Fruit fly (Drosophila melanogaster) whole organism, wandering third instar larva: ENCODE measurements around the gene CG2218.
A peak's percentile ranks its signal among the peaks of the same experiment; 100 is the strongest.

Source experiments
- Abd-B ChIP-seq: fragments of >200 bp; optimal IDR thresholded peaks from 2 replicates; lab custom pipeline; 2017; ENCODE audit warnings: missing biosample characterization, missing genetic modification characterization
- CG9705 ChIP-seq: fragments of 200-800 bp; sonication (Bioruptor generic); optimal IDR thresholded peaks from 2 replicates; lab custom pipeline; 2018; ENCODE audit warnings: missing biosample characterization, mild to moderate bottlenecking, missing genetic modification characterization
- CrebA ChIP-seq: fragments of 200-800 bp; sonication (Bioruptor generic); optimal IDR thresholded peaks from 2 replicates; lab custom pipeline; 2016; ENCODE audit warnings: missing biosample characterization, mild to moderate bottlenecking, missing genetic modification characterization, borderline replicate concordance
- Dif ChIP-seq: fragments of 200-275, 200-300 bp; sonication (Bioruptor generic); optimal IDR thresholded peaks from 2 replicates; lab custom pipeline; 2018; ENCODE audit warnings: missing biosample characterization, missing genetic modification characterization; ENCODE audit not compliant: partially characterized antibody
- GATAd ChIP-seq: sonication (Bioruptor generic); optimal IDR thresholded peaks from 2 replicates; lab custom pipeline; 2016; ENCODE audit warnings: missing biosample characterization, missing genetic modification characterization
- HLH106 ChIP-seq: fragments of 200-800 bp; optimal IDR thresholded peaks from 3 replicates; lab custom pipeline; 2019; ENCODE audit warnings: missing biosample characterization, mild to moderate bottlenecking, missing genetic modification characterization, moderate library complexity
- Hnf4 ChIP-seq: fragments of 200-800 bp; sonication (Bioruptor generic); optimal IDR thresholded peaks from 2 replicates; lab custom pipeline; 2016; ENCODE audit warnings: missing biosample characterization, mild to moderate bottlenecking, missing genetic modification characterization
- Hr78 ChIP-seq: fragments of >200 bp; optimal IDR thresholded peaks from 2 replicates; lab custom pipeline; 2017; ENCODE audit warnings: missing biosample characterization, missing genetic modification characterization
- Hr83 ChIP-seq: fragments of 200-300 bp; sonication (Bioruptor generic); optimal IDR thresholded peaks from 2 replicates; lab custom pipeline; 2016; ENCODE audit warnings: missing biosample characterization, mild to moderate bottlenecking, missing genetic modification characterization, moderate library complexity; ENCODE audit not compliant: poor library complexity, severe bottlenecking
- Mio ChIP-seq: sonication (Bioruptor generic); optimal IDR thresholded peaks from 2 replicates; lab custom pipeline; 2016; ENCODE audit warnings: missing biosample characterization, missing genetic modification characterization
- Myc ChIP-seq: fragments of >200 bp; optimal IDR thresholded peaks from 2 replicates; lab custom pipeline; 2017
- N ChIP-seq: fragments of >200 bp; optimal IDR thresholded peaks from 2 replicates; lab custom pipeline; 2018; ENCODE audit warnings: missing biosample characterization, missing external identifiers, missing genetic modification characterization
- OdsH ChIP-seq: fragments of 200-800 bp; sonication (Bioruptor generic); optimal IDR thresholded peaks from 2 replicates; lab custom pipeline; 2016; ENCODE audit warnings: missing biosample characterization, mild to moderate bottlenecking, missing genetic modification characterization
- Rel ChIP-seq, 2 experiments: fragments of 200-800 bp; sonication (Bioruptor generic) in 1 of 2; optimal IDR thresholded peaks; 2 replicates in 1 of 2; 3 replicates in 1 of 2; lab custom pipeline; 2016 to 2019; ENCODE audit warnings: mild to moderate bottlenecking in 2 of 2, missing biosample characterization in 2 of 2, missing genetic modification characterization in 2 of 2, moderate library complexity in 1 of 2
- Sp1 ChIP-seq: fragments of 200-800 bp; sonication (Bioruptor generic); optimal IDR thresholded peaks from 3 replicates; lab custom pipeline; 2019; ENCODE audit warnings: missing biosample characterization, mild to moderate bottlenecking, missing genetic modification characterization, moderate library complexity
- Vsx2 ChIP-seq: fragments of 200-300, 225-300 bp; sonication (Bioruptor generic); optimal IDR thresholded peaks from 2 replicates; lab custom pipeline; 2018; ENCODE audit warnings: missing biosample characterization, missing genetic modification characterization; ENCODE audit not compliant: partially characterized antibody
- br ChIP-seq: fragments of 200-800 bp; sonication (Bioruptor generic); optimal IDR thresholded peaks from 2 replicates; lab custom pipeline; 2016; ENCODE audit warnings: missing biosample characterization, missing genetic modification characterization
- brk ChIP-seq: fragments of 200-800 bp; sonication (Bioruptor generic); optimal IDR thresholded peaks from 2 replicates; lab custom pipeline; 2016; ENCODE audit warnings: missing biosample characterization, mild to moderate bottlenecking, missing genetic modification characterization
- dl ChIP-seq, 2 experiments: fragments of 175-275, 200-275 bp in 1 of 2; fragments of 200-275 bp in 1 of 2; sonication (Bioruptor generic); optimal IDR thresholded peaks; lab custom pipeline; 2018; ENCODE audit warnings: mild to moderate bottlenecking in 2 of 2, missing biosample characterization in 2 of 2, missing genetic modification characterization in 2 of 2, moderate library complexity in 2 of 2; ENCODE audit not compliant: partially characterized antibody in 2 of 2, insufficient read depth in 1 of 2
- dmrt93B ChIP-seq: fragments of 200-800 bp; sonication (Bioruptor generic); optimal IDR thresholded peaks from 2 replicates; lab custom pipeline; 2018; ENCODE audit warnings: missing biosample characterization, mild to moderate bottlenecking, missing genetic modification characterization
- dsf ChIP-seq: sonication (Bioruptor generic); optimal IDR thresholded peaks from 2 replicates; lab custom pipeline; 2016; ENCODE audit warnings: missing biosample characterization, missing genetic modification characterization, borderline replicate concordance
- ey ChIP-seq: fragments of 200-800 bp; sonication (Bioruptor generic); optimal IDR thresholded peaks from 2 replicates; lab custom pipeline; 2016; ENCODE audit warnings: missing biosample characterization, missing genetic modification characterization
- foxo ChIP-seq, 2 experiments: fragments of 200-800 bp; sonication (Bioruptor generic); optimal IDR thresholded peaks; 2 replicates in 1 of 2; 3 replicates in 1 of 2; lab custom pipeline; 2016 to 2017; ENCODE audit warnings: missing biosample characterization in 2 of 2, missing genetic modification characterization in 2 of 2
- fru ChIP-seq: fragments of 200-800 bp; sonication (Bioruptor generic); optimal IDR thresholded peaks from 3 replicates; lab custom pipeline; 2016; ENCODE audit warnings: missing biosample characterization, mild to moderate bottlenecking, missing genetic modification characterization
- h ChIP-seq: fragments of 200-800 bp; sonication (Bioruptor generic); optimal IDR thresholded peaks from 3 replicates; lab custom pipeline; 2016; ENCODE audit warnings: missing biosample characterization, mild to moderate bottlenecking, missing genetic modification characterization
- jim ChIP-seq: fragments of 175-275, 200-325 bp; sonication (Bioruptor generic); optimal IDR thresholded peaks from 2 replicates; lab custom pipeline; 2016; ENCODE audit warnings: missing biosample characterization, mild to moderate bottlenecking, missing genetic modification characterization
- lola ChIP-seq: fragments of >200 bp; optimal IDR thresholded peaks from 2 replicates; lab custom pipeline; 2017; ENCODE audit warnings: missing biosample characterization, missing genetic modification characterization
- pan ChIP-seq: fragments of >200 bp; optimal IDR thresholded peaks from 2 replicates; lab custom pipeline; 2017
- psq ChIP-seq: fragments of 200-800 bp; sonication (Bioruptor generic); optimal IDR thresholded peaks from 3 replicates; lab custom pipeline; 2017; ENCODE audit warnings: missing biosample characterization, mild to moderate bottlenecking, missing genetic modification characterization, moderate library complexity
- rgr ChIP-seq: fragments of 200-800 bp; sonication (Bioruptor generic); optimal IDR thresholded peaks from 3 replicates; lab custom pipeline; 2016; ENCODE audit warnings: missing biosample characterization, mild to moderate bottlenecking, missing genetic modification characterization
- sage ChIP-seq: fragments of 200-800 bp; sonication (Bioruptor generic); optimal IDR thresholded peaks from 2 replicates; lab custom pipeline; 2016; ENCODE audit warnings: missing biosample characterization, mild to moderate bottlenecking, missing genetic modification characterization
- sv ChIP-seq: fragments of 200-800 bp; sonication (Bioruptor generic); optimal IDR thresholded peaks from 3 replicates; lab custom pipeline; 2016; ENCODE audit warnings: missing biosample characterization, missing genetic modification characterization
- tai ChIP-seq: sonication (Bioruptor generic); optimal IDR thresholded peaks from 2 replicates; lab custom pipeline; 2016; ENCODE audit warnings: missing biosample characterization, missing genetic modification characterization
- usp ChIP-seq: fragments of >200 bp; optimal IDR thresholded peaks from 2 replicates; lab custom pipeline; 2017; ENCODE audit warnings: missing biosample characterization, missing genetic modification characterization
- woc ChIP-seq: sonication (Bioruptor generic); optimal IDR thresholded peaks from 2 replicates; lab custom pipeline; 2016; ENCODE audit warnings: missing biosample characterization, mild to moderate bottlenecking, missing genetic modification characterization

The CG2218 gene

DNA sequence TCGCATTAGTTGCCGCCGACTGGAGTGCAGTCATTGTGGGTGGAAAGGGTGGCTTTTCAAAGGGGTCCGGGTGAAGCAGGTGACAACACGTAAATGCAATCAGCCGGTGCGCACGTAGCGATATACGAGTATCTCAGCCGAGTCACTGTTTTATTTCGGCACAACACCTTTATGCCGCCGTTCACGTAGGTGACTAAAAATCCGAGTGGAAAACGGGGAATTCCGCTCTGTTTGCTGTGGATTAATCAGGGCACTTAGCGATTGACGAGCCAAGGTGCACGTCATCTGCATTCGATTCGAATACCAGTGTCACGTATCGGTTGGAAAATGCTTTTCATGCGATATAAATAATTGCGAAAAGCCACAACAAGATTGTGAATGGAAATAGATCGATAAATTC is 21.6 kb downstream of the CG2218 start:
- TF ChIP-seq N, result no peak
- no peak for TF ChIP-seq Sp1 (GFP tag; lab: Kevin White, UChicago)
- no peak for TF ChIP-seq Rel (GFP tag; optimal IDR thresholded peaks at IDR 0.05; lab: Kevin White, UChicago)
- TF ChIP-seq Rel (tag; optimal IDR thresholded peaks at IDR 0.05; lab: Kevin White, UChicago), result peak; percentile 94

DNA sequence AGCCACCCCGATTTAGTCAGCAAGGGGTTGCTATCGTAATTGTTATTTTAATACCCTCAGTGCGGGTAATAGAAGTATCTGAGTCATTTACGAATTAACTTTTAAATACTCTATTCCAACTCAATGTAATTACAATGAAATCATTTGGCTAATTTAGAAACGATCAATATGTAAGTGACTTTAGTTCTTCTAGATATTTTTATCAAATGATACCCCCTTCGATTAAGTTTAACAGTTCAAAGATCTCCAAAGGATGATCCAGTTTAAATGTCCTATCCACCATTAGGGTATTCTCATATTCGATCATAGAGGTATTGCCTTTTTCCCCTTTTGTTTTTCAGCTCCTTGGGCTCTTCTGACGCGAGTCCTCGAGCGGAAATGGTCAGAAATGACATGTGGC is 34.2 kb downstream of the CG2218 start:
- TF ChIP-seq HLH106 (tag; lab: Kevin White, UChicago) (peak; percentile 5), rgr (GFP tag; lab: Kevin White, UChicago) (no peak), OdsH (GFP tag; lab: Kevin White, UChicago) (no peak), pan (lab: Kevin White, UChicago) (no peak), jim (no peak), GATAd (GFP tag; lab: Kevin White, UChicago) (no peak), woc (GFP tag; lab: Kevin White, UChicago) (peak; percentile 35), Sp1 (GFP tag; lab: Kevin White, UChicago) (no peak), foxo (GFP tag; optimal IDR thresholded peaks at IDR 0.05; lab: Kevin White, UChicago) (peak in 1 of 2 experiments; percentile 1), fru (GFP tag; lab: Kevin White, UChicago) (peak; percentile 6), Vsx2 (GFP tag; lab: Kevin White, UChicago) (no peak)

DNA sequence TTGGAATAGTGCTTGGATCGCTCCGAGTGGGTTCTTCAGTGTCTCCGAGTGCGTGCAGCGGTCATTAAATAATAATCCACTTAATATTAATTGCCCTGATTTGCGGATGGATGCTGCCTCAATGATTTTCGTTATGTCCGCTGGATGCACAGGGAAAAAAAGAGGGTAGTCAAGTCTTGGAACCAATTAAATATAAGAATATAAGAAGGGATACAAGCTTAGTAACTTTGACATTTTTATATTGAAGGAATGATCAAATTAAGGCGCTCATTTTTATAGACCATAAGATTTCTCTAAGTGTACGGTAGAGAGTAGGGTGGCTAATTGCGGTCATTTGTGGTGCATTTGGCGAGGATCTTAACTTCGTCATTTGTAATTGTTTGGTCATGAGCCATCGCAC is 36.1 kb downstream of the CG2218 start:
- no peak for TF ChIP-seq sage (GFP tag; lab: Kevin White, UChicago)
- peak; percentile 14 for TF ChIP-seq Hnf4 (GFP tag; lab: Kevin White, UChicago)
- no peak for TF ChIP-seq usp (GFP tag; lab: Kevin White, UChicago)
- TF ChIP-seq Abd-B (GFP tag; lab: Kevin White, UChicago), result no peak
- TF ChIP-seq CrebA (GFP tag; lab: Kevin White, UChicago), result no peak
- peak in 1 of 2 experiments; percentile 18 for TF ChIP-seq foxo (GFP tag; optimal IDR thresholded peaks at IDR 0.05; lab: Kevin White, UChicago)
- TF ChIP-seq woc (GFP tag; lab: Kevin White, UChicago), result no peak
- no peak for TF ChIP-seq lola (GFP tag; lab: Kevin White, UChicago)
- TF ChIP-seq GATAd (GFP tag; lab: Kevin White, UChicago), result no peak
- TF ChIP-seq pan (lab: Kevin White, UChicago), result no peak
- TF ChIP-seq dl (GFP tag; optimal IDR thresholded peaks at IDR 0.05; lab: Kevin White, UChicago; ENCODE audit: insufficient read depth in 1 of 2, partially characterized antibody in 2 of 2), result no peak
- no peak for TF ChIP-seq dmrt93B (GFP tag; lab: Kevin White, UChicago)
- TF ChIP-seq rgr (GFP tag; lab: Kevin White, UChicago), result peak; percentile 33
- no peak for TF ChIP-seq Sp1 (GFP tag; lab: Kevin White, UChicago)
- TF ChIP-seq sv (GFP tag; lab: Kevin White, UChicago), result no peak
- no peak for TF ChIP-seq Dif
- peak; percentile 3 for TF ChIP-seq HLH106 (tag; lab: Kevin White, UChicago)
- no peak for TF ChIP-seq Myc
- no peak for TF ChIP-seq Mio (GFP tag; lab: Kevin White, UChicago)
- TF ChIP-seq N, result no peak
- no peak for TF ChIP-seq fru (GFP tag; lab: Kevin White, UChicago)
- no peak for TF ChIP-seq psq (GFP tag; lab: Kevin White, UChicago)
- TF ChIP-seq CG9705 (GFP tag; lab: Kevin White, UChicago), result no peak
- peak; percentile 2 for TF ChIP-seq ey (GFP tag; lab: Kevin White, UChicago)
- TF ChIP-seq dsf, result no peak
- no peak for TF ChIP-seq Hr83 (GFP tag; lab: Kevin White, UChicago)
- no peak for TF ChIP-seq Hr78 (GFP tag; lab: Kevin White, UChicago)
- peak; percentile 33 for TF ChIP-seq h
- TF ChIP-seq br (GFP tag; lab: Kevin White, UChicago), result no peak
- TF ChIP-seq tai, result no peak
- TF ChIP-seq brk (GFP tag; lab: Kevin White, UChicago), result no peak

DNA sequence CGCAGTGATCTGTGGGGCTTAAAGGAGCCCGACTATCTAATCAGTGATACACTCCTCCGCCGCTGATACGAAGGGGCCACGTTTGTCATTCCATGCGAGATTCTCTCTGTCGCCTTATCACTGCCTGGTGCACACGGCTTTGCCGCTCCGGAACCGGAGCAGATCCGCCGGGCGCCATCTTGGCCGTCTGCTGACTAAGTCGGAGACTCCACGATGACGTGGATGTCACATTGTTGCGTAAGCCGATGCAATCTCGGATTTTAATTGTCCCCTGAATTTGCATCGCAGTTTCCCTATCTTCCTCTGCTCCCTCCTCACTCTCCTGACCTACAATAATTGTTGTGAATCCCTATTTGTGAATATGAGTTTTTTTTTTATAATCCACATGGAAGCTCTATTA is 37.0 kb downstream of the CG2218 start:
- TF ChIP-seq pan (lab: Kevin White, UChicago), result no peak
- no peak for TF ChIP-seq Rel (GFP tag; optimal IDR thresholded peaks at IDR 0.05; lab: Kevin White, UChicago)
- peak; percentile 91 for TF ChIP-seq Rel (tag; optimal IDR thresholded peaks at IDR 0.05; lab: Kevin White, UChicago)
